Worm (Caenorhabditis elegans) whole organism, L2 larva: ENCODE data around the gene F53B1.8.

Source experiments
- lsy-2 ChIP-seq, 2 experiments: fragments of 150-350 bp in 1 of 2; sonication (generic microtip) in 1 of 2; optimal IDR thresholded peaks; 2 replicates each; lab custom pipeline; 2014 to 2017; ENCODE audit warnings: missing biosample characterization in 2 of 2, missing genetic modification characterization in 2 of 2
- nhr-11 ChIP-seq: fragments of 150-350 bp; optimal IDR thresholded peaks from 2 replicates; lab custom pipeline; 2014; ENCODE audit warnings: missing biosample characterization, missing genetic modification characterization
- unc-39 ChIP-seq: fragments of 150-350 bp; optimal IDR thresholded peaks from 2 replicates; lab custom pipeline; 2014; ENCODE audit warnings: missing biosample characterization, missing genetic modification characterization
- ztf-11 ChIP-seq: sonication (generic microtip); optimal IDR thresholded peaks from 2 replicates; lab custom pipeline; 2017; ENCODE audit warnings: missing biosample characterization, missing genetic modification characterization

DNA sequence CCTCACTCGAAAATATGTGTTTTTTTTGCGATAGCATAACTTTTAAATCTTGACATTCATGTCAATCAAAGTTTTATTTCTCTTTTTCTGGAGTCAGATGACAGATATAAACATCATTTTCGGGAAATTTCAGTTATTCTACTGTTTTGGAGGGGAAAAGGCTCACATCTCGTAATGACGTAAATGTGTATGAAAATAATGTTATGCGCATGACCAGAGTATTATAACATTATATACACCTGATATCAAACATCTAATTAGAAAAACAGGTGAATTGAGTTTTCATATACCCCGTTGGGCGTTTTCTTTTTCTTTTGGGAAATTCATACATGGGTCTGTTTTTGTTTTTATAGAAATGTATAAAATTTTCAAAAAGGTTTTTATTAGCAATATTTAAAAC, 14.2 kb upstream of the F53B1.8 start:
- no peak for TF ChIP-seq ztf-11 (tag; lab: Kevin White, UChicago)
- no peak for TF ChIP-seq unc-39 (tag; lab: Kevin White, UChicago)
- TF ChIP-seq nhr-11 = no peak
- peak in 1 of 2 experiments; percentile 32 for TF ChIP-seq lsy-2 (tag; optimal IDR thresholded peaks at IDR 0.05; lab: Kevin White, UChicago)
